Fruit fly (Drosophila melanogaster) S2 (cell line): ENCODE data around the gene CG12177.

ENCODE experiments used
- CG8478 ChIP-seq: fragments of >200 bp; optimal IDR thresholded peaks from 2 replicates; lab custom pipeline; 2018
- CTCF ChIP-seq, 2 experiments: fragments of >200 bp; optimal IDR thresholded peaks; 2 replicates each; lab custom pipeline; 2018

dm6 chrX:13721934-13722333 is 41.6 kb upstream of the CG12177 start, which contains the start of the genes Mrgn1 and mus101:
- TF ChIP-seq CG8478 = no peak
- no peak for TF ChIP-seq CTCF (optimal IDR thresholded peaks at IDR 0.05; lab: Kevin White, UChicago)
